Worm (Caenorhabditis elegans): Measurements from ENCODE around the gene try-10.

- TF ChIP-seq rec-8 (tag; optimal IDR thresholded peaks at IDR 0.05) = no peak
- TF ChIP-seq F57C9.4 (tag; optimal IDR thresholded peaks at IDR 0.05) = no peak
- TF ChIP-seq ets-4 (GFP tag; optimal IDR thresholded peaks at IDR 0.05) = no peak
- TF ChIP-seq unc-130 (GFP tag; optimal IDR thresholded peaks at IDR 0.05) = no peak
- TF ChIP-seq dpff-1 (tag; optimal IDR thresholded peaks at IDR 0.05) = no peak
- TF ChIP-seq akir-1 (GFP tag; optimal IDR thresholded peaks at IDR 0.05) = no peak
- TF ChIP-seq unc-62 (GFP tag; optimal IDR thresholded peaks at IDR 0.05) = no peak
- no peak for TF ChIP-seq let-607 (tag; optimal IDR thresholded peaks at IDR 0.05)
- TF ChIP-seq ama-1 (optimal IDR thresholded peaks at IDR 0.05) = no peak
- TF ChIP-seq ama-1 (GFP tag; optimal IDR thresholded peaks at IDR 0.05) = no peak
- TF ChIP-seq K12H6.12 (tag; optimal IDR thresholded peaks at IDR 0.05) = no peak
- no peak for TF ChIP-seq aptf-2 (GFP tag; conservative IDR thresholded peaks at IDR 0.05)
- no peak for TF ChIP-seq rpc-1 (optimal IDR thresholded peaks at IDR 0.05)
- TF ChIP-seq rpc-1 (tag; optimal IDR thresholded peaks at IDR 0.05) = no peak
- TF ChIP-seq B0261.1 (tag; optimal IDR thresholded peaks at IDR 0.05) = no peak
- TF ChIP-seq ekl-4 (GFP tag; IDR thresholded peaks at IDR 0.05) = no peak
Observed at ce11 chrV:13004374-13004773, 8.7 kb downstream of the try-10 start.

Data from whole organism, young adult.